Worm (Caenorhabditis elegans) whole organism, L2 larva: ENCODE results near the gene irld-3.
"Not testable (repeated sequence)": the region's sequence is repeated elsewhere in the genome, so short reads cannot be mapped to it uniquely, and the experiment has no call there.

Source experiments
- C34F6.9 ChIP-seq: fragments of 150-350 bp; optimal IDR thresholded peaks from 2 replicates; lab custom pipeline; 2014; ENCODE audit warnings: missing biosample characterization, missing genetic modification characterization
- F13H6.1 ChIP-seq: sonication (generic microtip); optimal IDR thresholded peaks from 2 replicates; lab custom pipeline; 2016; ENCODE audit warnings: missing genetic modification characterization, missing compliant biosample characterization
- Y55F3AM.14 ChIP-seq: fragments of 200-800 bp; sonication (Bioruptor generic); optimal IDR thresholded peaks from 2 replicates; lab custom pipeline; 2018; ENCODE audit warnings: mild to moderate bottlenecking, missing genetic modification characterization, missing compliant biosample characterization
- alr-1 ChIP-seq: fragments of 150-350 bp; optimal IDR thresholded peaks from 2 replicates; lab custom pipeline; 2014; ENCODE audit warnings: missing biosample characterization, missing genetic modification characterization
- aly-2 ChIP-seq: fragments of 150-350 bp; optimal IDR thresholded peaks from 2 replicates; lab custom pipeline; 2014; ENCODE audit warnings: missing biosample characterization, missing genetic modification characterization
- blmp-1 ChIP-seq: sonication (generic microtip); optimal IDR thresholded peaks from 2 replicates; lab custom pipeline; 2017; ENCODE audit warnings: missing genetic modification characterization, mild to moderate bottlenecking, missing compliant biosample characterization, antibody characterized with exemption, moderate library complexity; ENCODE audit not compliant: insufficient read depth
- ceh-16 ChIP-seq: fragments of 150-350 bp; optimal IDR thresholded peaks from 2 replicates; lab custom pipeline; 2014; ENCODE audit warnings: missing biosample characterization, missing genetic modification characterization
- ceh-82 ChIP-seq: fragments of 150-350 bp; optimal IDR thresholded peaks from 2 replicates; lab custom pipeline; 2014; ENCODE audit warnings: missing biosample characterization, missing genetic modification characterization
- dmd-4 ChIP-seq: sonication (generic microtip); optimal IDR thresholded peaks from 2 replicates; lab custom pipeline; 2017; ENCODE audit warnings: missing biosample characterization, missing genetic modification characterization
- egl-27 ChIP-seq: sonication (generic microtip); optimal IDR thresholded peaks from 3 replicates; lab custom pipeline; 2017; ENCODE audit warnings: missing biosample characterization, missing genetic modification reagents, missing genetic modification characterization
- elt-1 ChIP-seq: fragments of 150-350 bp; optimal IDR thresholded peaks from 2 replicates; lab custom pipeline; 2014; ENCODE audit warnings: missing biosample characterization, missing genetic modification characterization
- elt-3 ChIP-seq: sonication (generic microtip); optimal IDR thresholded peaks from 2 replicates; lab custom pipeline; 2017; ENCODE audit warnings: missing biosample characterization, missing genetic modification characterization
- fos-1 ChIP-seq: fragments of 150-350 bp; optimal IDR thresholded peaks from 2 replicates; lab custom pipeline; 2014; ENCODE audit warnings: missing biosample characterization, missing genetic modification characterization
- lin-11 ChIP-seq: fragments of 150-350 bp; sonication (generic microtip); optimal IDR thresholded peaks from 2 replicates; lab custom pipeline; 2014; ENCODE audit warnings: missing biosample characterization, missing genetic modification characterization, inconsistent platforms, mixed read lengths
- lin-13 ChIP-seq: fragments of 150-350 bp; optimal IDR thresholded peaks from 2 replicates; lab custom pipeline; 2014; ENCODE audit warnings: missing biosample characterization, missing genetic modification reagents, missing genetic modification characterization
- mab-5 ChIP-seq: fragments of 150-350 bp; optimal IDR thresholded peaks from 2 replicates; lab custom pipeline; 2014; ENCODE audit warnings: missing biosample characterization, missing genetic modification characterization
- nhr-11 ChIP-seq: fragments of 150-350 bp; optimal IDR thresholded peaks from 2 replicates; lab custom pipeline; 2014; ENCODE audit warnings: missing biosample characterization, missing genetic modification characterization
- nhr-129 ChIP-seq: fragments of 150-350 bp; optimal IDR thresholded peaks from 2 replicates; lab custom pipeline; 2014; ENCODE audit warnings: missing biosample characterization, missing genetic modification characterization
- nhr-21 ChIP-seq: fragments of 150-350 bp; optimal IDR thresholded peaks from 2 replicates; lab custom pipeline; 2014; ENCODE audit warnings: missing biosample characterization, missing genetic modification characterization
- nhr-23 ChIP-seq: fragments of 150-350 bp; optimal IDR thresholded peaks from 2 replicates; lab custom pipeline; 2014; ENCODE audit warnings: missing biosample characterization, missing genetic modification reagents, missing genetic modification characterization
- nhr-25 ChIP-seq: fragments of 150-350 bp; sonication (generic microtip); optimal IDR thresholded peaks from 3 replicates; lab custom pipeline; 2014; ENCODE audit warnings: missing biosample characterization, missing genetic modification characterization
- nhr-6 ChIP-seq: fragments of 150-350 bp; optimal IDR thresholded peaks from 2 replicates; lab custom pipeline; 2014; ENCODE audit warnings: missing biosample characterization, missing genetic modification characterization
- nhr-77 ChIP-seq: fragments of 150-350 bp; optimal IDR thresholded peaks from 2 replicates; lab custom pipeline; 2014; ENCODE audit warnings: missing biosample characterization, missing genetic modification characterization
- peb-1 ChIP-seq: fragments of 150-350 bp; optimal IDR thresholded peaks from 2 replicates; lab custom pipeline; 2014; ENCODE audit warnings: missing biosample characterization, missing genetic modification characterization
- skn-1 ChIP-seq: sonication (generic microtip); optimal IDR thresholded peaks from 2 replicates; lab custom pipeline; 2017; ENCODE audit warnings: missing biosample characterization, missing genetic modification characterization
- sma-9 ChIP-seq, 2 experiments: fragments of 150-350 bp in 1 of 2; sonication (generic microtip) in 1 of 2; optimal IDR thresholded peaks; 2 replicates each; lab custom pipeline; 2014 to 2016; ENCODE audit warnings: missing genetic modification characterization in 2 of 2, mild to moderate bottlenecking in 1 of 2, missing biosample characterization in 1 of 2, missing compliant biosample characterization in 1 of 2, missing genetic modification reagents in 1 of 2, moderate library complexity in 1 of 2
- unc-55 ChIP-seq: fragments of 150-350 bp; sonication (generic microtip); optimal IDR thresholded peaks from 3 replicates; lab custom pipeline; 2014; ENCODE audit warnings: missing biosample characterization, missing genetic modification reagents, missing genetic modification characterization
- unc-62 ChIP-seq: fragments of 150-350 bp; optimal IDR thresholded peaks from 2 replicates; lab custom pipeline; 2014; ENCODE audit warnings: missing biosample characterization, missing genetic modification reagents, missing genetic modification characterization
- zag-1 ChIP-seq: fragments of 150-350 bp; optimal IDR thresholded peaks from 2 replicates; lab custom pipeline; 2014; ENCODE audit warnings: missing biosample characterization, missing genetic modification characterization
- ztf-1 ChIP-seq: fragments of 200-800 bp; sonication (Bioruptor generic); conservative IDR thresholded peaks from 2 replicates; pipeline ENCODE4 v1.3.6; 2022; ENCODE audit warnings: missing genetic modification characterization, missing compliant biosample characterization
- ztf-11 ChIP-seq: sonication (generic microtip); optimal IDR thresholded peaks from 2 replicates; lab custom pipeline; 2017; ENCODE audit warnings: missing biosample characterization, missing genetic modification characterization
- ztf-4 ChIP-seq: fragments of 150-350 bp; optimal IDR thresholded peaks from 2 replicates; lab custom pipeline; 2014; ENCODE audit warnings: missing biosample characterization, missing genetic modification characterization

Gene irld-3

DNA sequence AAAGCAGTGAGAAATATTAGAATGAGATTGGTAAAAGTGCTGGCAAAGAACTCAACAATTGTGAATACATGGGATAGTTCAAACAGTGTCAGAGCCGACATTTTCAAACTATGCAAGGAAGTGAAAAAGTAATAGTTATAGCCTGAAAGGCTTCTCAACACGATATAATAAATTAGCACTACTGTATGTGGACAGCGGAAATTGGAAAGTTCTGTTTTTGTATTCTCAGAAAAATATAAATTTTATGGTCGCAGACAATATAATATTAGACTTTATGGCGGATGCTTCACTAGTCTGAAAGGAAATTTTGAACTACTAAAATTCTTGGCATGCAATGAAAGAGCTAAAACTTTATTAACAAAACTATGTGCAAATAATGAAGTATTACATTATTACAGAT lies 32.6 kb downstream of the irld-3 start, which contains the start of gene str-69:
str-69 (minus strand) TSS at position 101 of the 400 bp plus-strand sequence.
- TF ChIP-seq Y55F3AM.14 (no peak), mab-5 (tag; lab: Kevin White, UChicago) (no peak), nhr-129 (no peak), ztf-4 (tag; lab: Kevin White, UChicago) (no peak), unc-55 (GFP tag; lab: Kevin White, UChicago) (no peak), unc-62 (no peak), elt-3 (tag; lab: Kevin White, UChicago) (no peak), ztf-11 (tag; lab: Kevin White, UChicago) (no peak), sma-9 (GFP tag; optimal IDR thresholded peaks at IDR 0.05; lab: Kevin White, UChicago) (no peak), sma-9 (tag; optimal IDR thresholded peaks at IDR 0.05; lab: Kevin White, UChicago) (no peak), F13H6.1 (no peak), nhr-25 (no peak), ztf-1 (GFP tag; lab: Robert Waterston, UW) (no peak), egl-27 (tag; lab: Kevin White, UChicago) (no peak), elt-1 (tag; lab: Kevin White, UChicago) (no peak), peb-1 (no peak), blmp-1 (tag; lab: Kevin White, UChicago) (no peak)

DNA sequence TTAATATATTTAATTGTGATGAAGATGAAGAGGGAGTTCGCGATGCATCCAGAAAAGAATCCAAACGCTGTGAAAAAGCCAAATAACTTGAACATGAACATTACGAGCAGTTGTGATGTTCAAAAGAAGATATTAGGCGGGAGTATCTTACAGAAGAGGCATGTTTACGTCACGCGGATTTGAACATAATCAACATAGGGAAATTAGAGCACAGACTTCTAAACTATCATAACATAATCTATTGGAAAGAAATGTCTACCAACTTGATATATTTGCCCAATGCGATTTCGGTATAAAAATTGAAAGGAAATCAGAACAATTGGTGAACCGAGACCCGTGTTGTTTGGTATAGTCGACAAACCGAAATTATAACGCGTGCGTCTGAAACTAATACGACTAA lies 34.3 kb downstream of the irld-3 start, which contains the start of gene str-66:
str-66 (minus strand) TSS at position 101 of the 400 bp plus-strand sequence.
- no peak for TF ChIP-seq elt-1 (tag; lab: Kevin White, UChicago)
- TF ChIP-seq F13H6.1, result no peak
- TF ChIP-seq nhr-11, result no peak

- TF ChIP-seq sma-9 (GFP tag; optimal IDR thresholded peaks at IDR 0.05; lab: Kevin White, UChicago); sma-9 (tag; optimal IDR thresholded peaks at IDR 0.05; lab: Kevin White, UChicago); nhr-23; lin-13 (GFP tag; lab: Kevin White, UChicago): not testable (repeated sequence)
Measured at ce11 chrV:3102049-3102448, 36.3 kb downstream of the irld-3 start, which contains the start of gene Y73C8C.4. Gene Y73C8C.4, minus strand, starts transcription at chrV:3102149.

ce11 chrV:3100527-3100926 lies 37.9 kb downstream of the irld-3 start:
- TF ChIP-seq nhr-6, result no peak
- TF ChIP-seq ztf-11 (tag; lab: Kevin White, UChicago), result no peak
- TF ChIP-seq mab-5 (tag; lab: Kevin White, UChicago), result no peak
- no peak for TF ChIP-seq elt-1 (tag; lab: Kevin White, UChicago)
- TF ChIP-seq skn-1, result no peak
- no peak for TF ChIP-seq C34F6.9 (tag; lab: Kevin White, UChicago)

DNA sequence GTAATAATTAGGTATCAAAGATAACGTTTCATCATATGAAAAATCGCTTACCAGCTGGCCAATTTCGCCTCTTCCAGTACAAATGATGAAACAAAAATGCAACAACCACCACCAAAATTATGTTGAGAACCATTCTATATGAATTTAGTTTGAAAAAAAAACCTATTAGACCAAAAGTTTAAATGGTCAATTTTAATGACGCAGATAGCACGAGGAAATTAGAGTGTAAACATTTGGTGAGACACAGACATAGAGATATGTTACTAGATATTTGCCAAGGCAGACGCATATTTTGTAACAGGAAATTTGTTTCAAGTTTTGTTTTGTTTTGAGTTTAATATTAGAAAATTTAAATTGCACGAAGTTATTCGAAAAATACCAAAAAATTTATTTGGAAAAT lies 44.0 kb downstream of the irld-3 start, which contains the start of gene cyp-33C9:
cyp-33C9 (minus strand) TSS at position 211 of the 400 bp plus-strand sequence.
- TF ChIP-seq fos-1 (peak; percentile 19), ceh-16 (no peak), egl-27 (tag; lab: Kevin White, UChicago) (no peak), lin-11 (tag; lab: Kevin White, UChicago) (no peak), sma-9 (GFP tag; optimal IDR thresholded peaks at IDR 0.05; lab: Kevin White, UChicago) (peak; percentile 47), sma-9 (tag; optimal IDR thresholded peaks at IDR 0.05; lab: Kevin White, UChicago) (no peak), nhr-77 (tag; lab: Kevin White, UChicago) (no peak), C34F6.9 (tag; lab: Kevin White, UChicago) (peak; percentile 50), nhr-129 (peak; percentile 12)
- TF ChIP-seq, all 48 proteins: peak for 4

DNA sequence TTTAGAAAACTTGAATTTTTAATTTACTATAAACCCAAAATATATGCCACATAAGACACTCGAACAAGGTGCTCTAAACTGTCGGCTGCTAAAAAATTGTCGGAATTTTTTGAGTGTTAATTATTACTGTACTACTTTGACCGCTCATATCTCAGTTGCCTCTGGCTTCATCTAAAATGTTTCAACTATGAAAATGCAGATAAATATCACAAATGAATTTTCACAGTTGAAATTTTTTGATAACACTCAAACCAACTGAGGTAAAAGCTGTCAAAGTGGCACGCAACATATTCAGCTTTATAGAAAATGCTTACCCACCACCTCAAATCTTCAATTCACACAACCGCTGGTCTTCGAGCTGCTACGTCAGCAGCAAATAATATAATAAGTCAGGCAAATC lies 49.6 kb downstream of the irld-3 start, which contains the start of gene acs-21:
acs-21 (plus strand) TSS at position 301 of the 400 bp plus-strand sequence.
- no peak for TF ChIP-seq unc-62
- TF ChIP-seq Y55F3AM.14, result no peak
- no peak for TF ChIP-seq alr-1
- TF ChIP-seq ztf-1 (GFP tag; lab: Robert Waterston, UW), result no peak
- TF ChIP-seq nhr-11, result no peak
- TF ChIP-seq ceh-82 (tag; lab: Kevin White, UChicago), result no peak
- TF ChIP-seq skn-1, result no peak
- TF ChIP-seq aly-2 (tag; lab: Kevin White, UChicago), result no peak
- no peak for TF ChIP-seq nhr-21 (tag; lab: Kevin White, UChicago)
- TF ChIP-seq ztf-4 (tag; lab: Kevin White, UChicago), result no peak
- no peak for TF ChIP-seq egl-27 (tag; lab: Kevin White, UChicago)
- TF ChIP-seq nhr-129, result no peak
- no peak for TF ChIP-seq lin-11 (tag; lab: Kevin White, UChicago)
- no peak for TF ChIP-seq zag-1 (tag; lab: Kevin White, UChicago)
- TF ChIP-seq blmp-1 (tag; lab: Kevin White, UChicago), result no peak
- TF ChIP-seq ztf-11 (tag; lab: Kevin White, UChicago), result no peak
- TF ChIP-seq dmd-4 (tag; lab: Kevin White, UChicago), result no peak
